Worm (Caenorhabditis elegans) whole organism, L1 larva: ENCODE data around the gene T13G4.4.

Experiments
- aha-1 ChIP-seq: fragments of 150-350 bp; optimal IDR thresholded peaks from 2 replicates; lab custom pipeline; 2014; ENCODE audit warnings: missing biosample characterization, missing genetic modification characterization
- ama-1 ChIP-seq: fragments of 150-350 bp; optimal IDR thresholded peaks from 2 replicates; lab custom pipeline; 2014
- jun-1 ChIP-seq: fragments of 150-350 bp; optimal IDR thresholded peaks from 2 replicates; lab custom pipeline; 2014; ENCODE audit warnings: missing biosample characterization, missing genetic modification reagents, missing genetic modification characterization
- nhr-237 ChIP-seq: fragments of 150-350 bp; optimal IDR thresholded peaks from 2 replicates; lab custom pipeline; 2014; ENCODE audit warnings: missing biosample characterization, missing genetic modification characterization
- nhr-77 ChIP-seq: fragments of 150-350 bp; optimal IDR thresholded peaks from 2 replicates; lab custom pipeline; 2014; ENCODE audit warnings: missing biosample characterization, missing genetic modification characterization
- unc-130 ChIP-seq: fragments of 150-350 bp; optimal IDR thresholded peaks from 2 replicates; lab custom pipeline; 2017; ENCODE audit warnings: missing biosample characterization, missing genetic modification characterization, inconsistent platforms
- zag-1 ChIP-seq: fragments of 150-350 bp; optimal IDR thresholded peaks from 2 replicates; lab custom pipeline; 2014; ENCODE audit warnings: missing biosample characterization, missing genetic modification characterization
- ztf-11 ChIP-seq, 2 experiments: sonication (generic microtip); optimal IDR thresholded peaks; 2 replicates each; lab custom pipeline; 2016 to 2017; ENCODE audit warnings: missing genetic modification characterization in 2 of 2, missing biosample characterization in 1 of 2, missing compliant biosample characterization in 1 of 2

DNA sequence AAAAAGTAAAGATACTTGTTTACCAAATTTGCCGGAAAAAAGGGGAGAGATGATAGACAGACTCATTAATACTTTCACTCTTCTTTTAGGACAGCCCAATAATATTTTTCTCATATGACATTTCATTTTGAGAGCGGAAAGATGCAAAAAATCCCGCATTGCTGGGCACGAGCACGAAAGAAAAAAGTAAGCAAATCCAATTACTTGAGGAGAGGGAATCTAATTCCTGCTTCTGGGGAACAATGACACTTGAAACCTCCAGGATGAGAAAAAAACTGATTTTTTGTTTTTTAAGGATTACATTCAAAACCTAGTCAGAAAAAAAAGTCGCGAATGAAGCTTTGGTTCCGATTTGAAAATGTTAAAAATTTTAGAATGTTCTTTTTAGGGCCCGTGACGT, 25.4 kb upstream of the T13G4.4 start:
- TF ChIP-seq nhr-237 (tag; lab: Kevin White, UChicago) (no peak), jun-1 (no peak), ama-1 (no peak), nhr-77 (tag; lab: Kevin White, UChicago) (no peak), ztf-11 (tag; optimal IDR thresholded peaks at IDR 0.05; lab: Kevin White, UChicago) (no peak), unc-130 (no peak), zag-1 (tag; lab: Kevin White, UChicago) (no peak), aha-1 (tag; lab: Kevin White, UChicago) (no peak)
